Worm (Caenorhabditis elegans): ENCODE data around the gene atf-7.
A peak's percentile ranks its signal among the peaks of the same experiment; 100 is the strongest.

The atf-7 gene

DNA sequence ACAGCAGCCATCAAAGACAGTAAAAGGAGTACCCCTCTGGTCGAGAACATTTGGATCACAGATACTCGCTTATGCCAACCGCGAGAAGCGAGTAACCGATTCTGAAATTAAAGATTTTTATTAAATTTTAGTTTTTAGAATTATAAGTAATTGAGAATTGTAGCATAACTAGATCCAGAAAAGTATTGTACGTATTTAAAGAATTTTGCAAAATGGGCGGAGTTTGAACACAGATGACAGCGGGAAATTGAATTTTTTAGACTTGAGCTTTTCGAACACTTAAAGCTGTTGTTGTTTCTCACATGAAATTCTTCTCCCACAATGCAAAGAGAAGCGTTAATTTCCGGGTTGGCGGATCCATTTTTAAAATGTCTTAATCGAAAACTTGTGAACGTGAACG is 21.4 kb downstream of the atf-7 start, which contains the start of gene ins-17:
Gene ins-17 (minus strand): TSS at position 101 of the 400 bp plus-strand sequence.
- no peak for TF ChIP-seq daf-12 (tag; optimal IDR thresholded peaks at IDR 0.05)
- TF ChIP-seq nhr-76 (tag; optimal IDR thresholded peaks at IDR 0.05) = no peak
- TF ChIP-seq unc-62 (GFP tag; optimal IDR thresholded peaks at IDR 0.05) = no peak
- TF ChIP-seq ceh-16 (tag; optimal IDR thresholded peaks at IDR 0.05) = no peak
- TF ChIP-seq pqm-1 (tag; optimal IDR thresholded peaks at IDR 0.05) = no peak
- TF ChIP-seq fkh-2 (tag; optimal IDR thresholded peaks at IDR 0.05) = no peak
- no peak for TF ChIP-seq skn-1 (tag; optimal IDR thresholded peaks at IDR 0.05)

DNA sequence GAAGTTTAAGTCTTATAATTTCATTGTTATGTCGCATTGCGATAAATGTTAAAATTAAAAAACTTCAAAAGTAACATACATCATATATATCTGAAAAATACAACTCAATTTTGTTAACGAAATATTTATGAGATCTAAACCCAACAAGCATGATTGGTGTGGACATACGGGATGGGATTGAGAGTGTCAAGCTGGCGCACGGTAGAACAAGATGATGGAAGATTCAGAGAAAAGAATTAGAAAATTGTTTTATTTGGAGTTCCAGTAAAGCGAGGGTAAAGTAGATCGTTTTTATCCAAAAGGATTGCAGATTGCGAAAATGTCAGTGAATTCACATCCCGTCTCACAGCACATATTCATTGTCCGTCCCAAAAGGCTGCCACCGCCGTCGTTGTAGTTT is 22.0 kb downstream of the atf-7 start:
- TF ChIP-seq ceh-28 (tag; optimal IDR thresholded peaks at IDR 0.05) = no peak
- TF ChIP-seq zag-1 (tag; optimal IDR thresholded peaks at IDR 0.05) = no peak
- TF ChIP-seq daf-12 (tag; optimal IDR thresholded peaks at IDR 0.05) = no peak

DNA sequence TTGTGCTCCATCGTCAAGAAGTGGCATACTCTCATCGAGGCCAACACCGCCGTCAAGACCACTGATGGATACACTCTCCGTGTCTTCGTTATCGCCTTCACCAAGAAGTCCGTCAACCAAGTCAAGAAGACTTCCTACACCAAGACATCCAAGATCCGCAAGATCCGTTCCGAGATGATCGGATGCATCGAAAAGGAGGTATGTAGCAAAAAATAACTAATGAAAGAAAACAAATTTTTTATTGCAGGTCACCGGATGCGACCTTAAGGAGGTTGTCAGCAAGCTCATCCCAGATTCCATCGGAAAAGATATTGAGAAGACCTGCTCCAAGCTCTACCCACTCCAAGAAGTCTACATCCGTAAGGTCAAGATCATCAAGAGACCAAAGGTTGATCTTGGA is 22.5 kb downstream of the atf-7 start:
- no peak for TF ChIP-seq elt-1 (tag; optimal IDR thresholded peaks at IDR 0.05)
- no peak for TF ChIP-seq ceh-82 (tag; optimal IDR thresholded peaks at IDR 0.05)
- no peak for TF ChIP-seq nhr-77 (tag; optimal IDR thresholded peaks at IDR 0.05)
- TF ChIP-seq unc-39 (tag; optimal IDR thresholded peaks at IDR 0.05) = no peak
- no peak for TF ChIP-seq skn-1 (tag; optimal IDR thresholded peaks at IDR 0.05)
- no peak for TF ChIP-seq nhr-28 (tag; optimal IDR thresholded peaks at IDR 0.05)
- no peak for TF ChIP-seq nhr-11 (tag; optimal IDR thresholded peaks at IDR 0.05)
- no peak for TF ChIP-seq nhr-25 (tag; optimal IDR thresholded peaks at IDR 0.05)
- TF ChIP-seq nhr-76 (tag; optimal IDR thresholded peaks at IDR 0.05) = no peak

DNA sequence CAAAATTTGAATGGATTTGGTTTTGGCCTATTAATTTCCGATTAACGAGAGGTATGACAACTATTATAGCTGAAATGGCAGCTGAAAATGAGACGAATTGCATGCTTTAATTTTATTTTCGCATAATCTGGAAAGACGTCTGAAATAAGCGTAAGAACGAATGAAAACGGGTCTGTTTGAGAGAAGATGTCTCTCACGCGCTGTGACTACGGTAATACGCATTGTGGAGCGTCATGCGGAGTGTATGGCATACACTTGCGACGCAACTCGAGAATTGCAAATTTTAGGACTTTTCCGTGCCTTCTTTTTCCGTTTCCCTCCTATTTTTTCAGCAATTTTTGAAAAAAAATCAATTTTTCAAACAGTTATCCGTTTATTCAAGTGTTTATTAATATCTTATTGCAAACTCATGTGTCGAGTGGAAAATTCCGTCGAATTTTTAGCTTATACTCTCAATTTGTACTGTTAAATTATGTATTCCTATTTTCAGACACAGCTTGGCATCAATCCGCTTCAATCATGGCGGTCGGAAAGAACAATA is 23.3 kb downstream of the atf-7 start, which contains the start of gene rps-1:
Gene rps-1 (plus strand): TSS at position 491 of the 541 bp plus-strand sequence.
- peak; percentile 18 for TF ChIP-seq ceh-16 (tag; optimal IDR thresholded peaks at IDR 0.05)
- TF ChIP-seq R02D3.7 (tag; optimal IDR thresholded peaks at IDR 0.05) = peak; percentile 93
- TF ChIP-seq ceh-82 (tag; optimal IDR thresholded peaks at IDR 0.05) = peak; percentile 94
- peak; percentile 99 for TF ChIP-seq jun-1 (tag; optimal IDR thresholded peaks at IDR 0.05)
- peak; percentile 84 for TF ChIP-seq pqm-1 (tag; optimal IDR thresholded peaks at IDR 0.05)
- TF ChIP-seq nhr-11 (tag; optimal IDR thresholded peaks at IDR 0.05) = peak; percentile 96
- peak; percentile 100 for TF ChIP-seq lsy-12 (tag; optimal IDR thresholded peaks at IDR 0.05)
- TF ChIP-seq fkh-2 (tag; optimal IDR thresholded peaks at IDR 0.05) = peak; percentile 48
- TF ChIP-seq nfya-1 (tag; optimal IDR thresholded peaks at IDR 0.05; ENCODE audit: insufficient read depth) = peak; percentile 99
- TF ChIP-seq mml-1 (tag; optimal IDR thresholded peaks at IDR 0.05) = no peak
- TF ChIP-seq nhr-28 (tag; optimal IDR thresholded peaks at IDR 0.05) = peak; percentile 53
- peak; percentile 91 for TF ChIP-seq ceh-28 (tag; optimal IDR thresholded peaks at IDR 0.05)
- peak; percentile 91 for TF ChIP-seq fkh-10 (GFP tag; optimal IDR thresholded peaks at IDR 0.05)
- peak; percentile 90 for TF ChIP-seq elt-2 (tag; optimal IDR thresholded peaks at IDR 0.05)
- peak; percentile 99 for TF ChIP-seq hmg-11 (tag; optimal IDR thresholded peaks at IDR 0.05)
- peak; percentile 92 for TF ChIP-seq aly-2 (tag; optimal IDR thresholded peaks at IDR 0.05)
- peak; percentile 90 for TF ChIP-seq elt-1 (tag; optimal IDR thresholded peaks at IDR 0.05)
- TF ChIP-seq pha-4 (tag; optimal IDR thresholded peaks at IDR 0.05) = peak; percentile 100
- TF ChIP-seq daf-12 (tag; optimal IDR thresholded peaks at IDR 0.05) = peak; percentile 39
- peak; percentile 77 for TF ChIP-seq zag-1 (tag; optimal IDR thresholded peaks at IDR 0.05)
- peak; percentile 52 for TF ChIP-seq mdl-1 (tag; optimal IDR thresholded peaks at IDR 0.05)
- peak; percentile 86 for TF ChIP-seq fos-1 (tag; optimal IDR thresholded peaks at IDR 0.05)
- no peak for TF ChIP-seq eor-1 (tag; optimal IDR thresholded peaks at IDR 0.05)
- TF ChIP-seq ZK546.5 (tag; optimal IDR thresholded peaks at IDR 0.05) = peak; percentile 58
- TF ChIP-seq unc-39 (tag; optimal IDR thresholded peaks at IDR 0.05) = peak; percentile 58
- TF ChIP-seq ztf-11 (tag; optimal IDR thresholded peaks at IDR 0.05) = no peak
- TF ChIP-seq skn-1 (tag; optimal IDR thresholded peaks at IDR 0.05) = peak; percentile 95
- peak; percentile 97 for TF ChIP-seq snpc-4 (tag; optimal IDR thresholded peaks at IDR 0.05)
- peak; percentile 95 for TF ChIP-seq ztf-4 (tag; optimal IDR thresholded peaks at IDR 0.05)
- TF ChIP-seq lin-15B (tag; optimal IDR thresholded peaks at IDR 0.05) = peak; percentile 96
- peak; percentile 89 for TF ChIP-seq unc-62 (GFP tag; optimal IDR thresholded peaks at IDR 0.05)
- peak; percentile 74 for TF ChIP-seq nhr-76 (tag; optimal IDR thresholded peaks at IDR 0.05)
- TF ChIP-seq nhr-237 (tag; optimal IDR thresholded peaks at IDR 0.05) = no peak
- peak; percentile 100 for TF ChIP-seq nhr-25 (tag; optimal IDR thresholded peaks at IDR 0.05)
- TF ChIP-seq tbx-2 (tag; optimal IDR thresholded peaks at IDR 0.05) = peak; percentile 96
- peak; percentile 87 for TF ChIP-seq ama-1 (optimal IDR thresholded peaks at IDR 0.05)
- peak; percentile 71 for TF ChIP-seq egl-27 (tag; optimal IDR thresholded peaks at IDR 0.05)
- peak; percentile 98 for TF ChIP-seq egl-5 (tag; optimal IDR thresholded peaks at IDR 0.05)
- TF ChIP-seq lin-39 (tag; optimal IDR thresholded peaks at IDR 0.05) = peak; percentile 96
- TF ChIP-seq nhr-12 (tag; optimal IDR thresholded peaks at IDR 0.05) = no peak
- TF ChIP-seq elt-3 (tag; optimal IDR thresholded peaks at IDR 0.05) = peak; percentile 20 to 97 (median 69)
- TF ChIP-seq nhr-43 (tag; optimal IDR thresholded peaks at IDR 0.05; ENCODE audit: poor library complexity, severe bottlenecking) = peak; percentile 97
- TF ChIP-seq nhr-23 (tag; optimal IDR thresholded peaks at IDR 0.05) = peak; percentile 99
- TF ChIP-seq ceh-9 (tag; optimal IDR thresholded peaks at IDR 0.05) = no peak
